Fruit fly (Drosophila melanogaster) Kc167 (cell line): ENCODE results near the gene CG7990.

ENCODE experiments used
- Myc ChIP-seq: fragments of >200 bp; optimal IDR thresholded peaks from 2 replicates; lab custom pipeline; 2017; ENCODE audit warnings: missing external identifiers
- Sin3A ChIP-seq: fragments of >200 bp; optimal IDR thresholded peaks from 2 replicates; lab custom pipeline; 2018; ENCODE audit warnings: missing external identifiers
- h ChIP-seq: fragments of >200 bp; optimal IDR thresholded peaks from 3 replicates; lab custom pipeline; 2018; ENCODE audit warnings: missing external identifiers
- insv ChIP-seq: fragments of >200 bp; optimal IDR thresholded peaks from 3 replicates; lab custom pipeline; 2018; ENCODE audit warnings: missing external identifiers
- ttk ChIP-seq: sonication (Bioruptor generic); optimal IDR thresholded peaks from 2 replicates; lab custom pipeline; 2017; ENCODE audit warnings: missing external identifiers

DNA sequence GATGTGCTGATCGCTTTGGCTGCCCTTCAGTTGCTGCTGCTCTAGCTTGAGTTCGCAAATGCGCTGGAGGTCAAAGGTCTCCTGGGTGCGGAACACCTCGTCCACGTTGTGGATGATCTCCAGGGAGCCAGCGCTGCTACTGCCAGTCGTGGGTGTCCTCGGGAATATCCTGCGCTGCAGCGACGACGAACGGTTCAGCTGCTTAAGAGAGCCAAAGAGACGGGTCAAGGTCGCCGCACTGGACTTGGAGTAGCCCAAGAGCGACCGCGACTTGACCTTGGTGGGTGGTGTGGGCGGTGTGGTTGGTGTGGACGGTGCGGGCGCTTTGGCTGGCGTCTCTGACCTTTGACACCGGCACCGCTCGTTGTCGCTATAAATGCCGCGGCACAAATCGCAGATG lies 47.5 kb downstream of the CG7990 start:
- TF ChIP-seq Myc (no peak), Sin3A (no peak), insv (lab: Kevin White, UChicago) (no peak), ttk (lab: Kevin White, UChicago) (no peak), h (lab: Kevin White, UChicago) (no peak)
